Worm (Caenorhabditis elegans): ENCODE results near the gene Y62E10A.20.

Gene Y62E10A.20

ce11 chrIV:13396375-13396774 is 10.5 kb upstream of the Y62E10A.20 start (continued):
- TF ChIP-seq aha-1 (tag) = peak; percentile 100
- TF ChIP-seq mxl-2 (GFP tag; conservative IDR thresholded peaks at IDR 0.05) = peak; percentile 59; the same call in 1 of the 2 replicates
- no peak for TF ChIP-seq F26F4.8 (GFP tag; conservative IDR thresholded peaks at IDR 0.05)
- TF ChIP-seq arid-1 (GFP tag; conservative IDR thresholded peaks at IDR 0.05) = no peak
- TF ChIP-seq ZK546.5 (tag; optimal IDR thresholded peaks at IDR 0.05) = no peak
- TF ChIP-seq ctbp-1 (GFP tag; IDR thresholded peaks at IDR 0.05) = no peak
- no peak for TF ChIP-seq snpc-4 (tag; optimal IDR thresholded peaks at IDR 0.05)
- TF ChIP-seq spr-3 (GFP tag; optimal IDR thresholded peaks at IDR 0.05) = no peak
- no peak for TF ChIP-seq lin-13 (GFP tag; optimal IDR thresholded peaks at IDR 0.05)
- no peak for TF ChIP-seq zip-2 (tag; optimal IDR thresholded peaks at IDR 0.05)
- TF ChIP-seq sdz-12 (GFP tag; optimal IDR thresholded peaks at IDR 0.05) = no peak
- no peak for TF ChIP-seq D1046.2 (GFP tag; IDR thresholded peaks at IDR 0.05)
- no peak for TF ChIP-seq lir-3 (tag; optimal IDR thresholded peaks at IDR 0.05)
- peak; percentile 52; the same call in 1 of the 2 replicates for TF ChIP-seq php-3 (GFP tag; IDR thresholded peaks at IDR 0.05)
- TF ChIP-seq nhr-10 (tag; optimal IDR thresholded peaks at IDR 0.05) = no peak
- TF ChIP-seq tag-97 (GFP tag; IDR thresholded peaks at IDR 0.05) = no peak
- no peak for TF ChIP-seq daf-16 (GFP tag; optimal IDR thresholded peaks at IDR 0.05)
- TF ChIP-seq daf-16 (tag; optimal IDR thresholded peaks at IDR 0.05) = peak; percentile 97
- no peak for TF ChIP-seq mes-2 (tag; optimal IDR thresholded peaks at IDR 0.05; ENCODE audit: poor library complexity, severe bottlenecking)
- TF ChIP-seq zfp-3 (GFP tag; conservative IDR thresholded peaks at IDR 0.05) = no peak
- TF ChIP-seq ztf-11 (tag; optimal IDR thresholded peaks at IDR 0.05) = no peak

DNA sequence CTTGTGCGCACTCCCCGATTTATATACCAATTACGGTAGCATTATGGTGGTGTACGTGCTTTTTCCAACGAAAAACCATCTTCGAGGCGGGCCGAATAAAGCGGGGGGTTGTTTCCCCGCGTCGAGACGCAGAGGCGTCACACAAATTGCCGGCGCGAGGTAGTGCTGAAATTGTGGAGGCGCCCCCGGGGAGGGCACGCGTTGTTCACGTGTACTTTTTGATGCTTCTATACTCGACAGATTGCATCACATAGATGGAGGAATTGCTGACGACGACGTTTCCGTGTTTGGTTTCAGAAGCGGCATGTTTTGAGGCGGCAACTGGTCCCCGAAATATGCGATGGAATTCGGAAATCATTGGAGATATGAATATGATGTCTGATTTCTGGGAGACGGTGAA is 9.4 kb upstream of the Y62E10A.20 start:
- TF ChIP-seq lsy-2 (tag; optimal IDR thresholded peaks at IDR 0.05) = peak; percentile 63 to 85
- TF ChIP-seq egl-27 (tag; optimal IDR thresholded peaks at IDR 0.05) = peak; percentile 29
- no peak for TF ChIP-seq snpc-4 (tag; optimal IDR thresholded peaks at IDR 0.05)
- TF ChIP-seq arid-1 (GFP tag; conservative IDR thresholded peaks at IDR 0.05) = 0 out of 2 replicates have a peak, but pooled peaks have one; percentile 37
- TF ChIP-seq mxl-3 (GFP tag; optimal IDR thresholded peaks at IDR 0.05) = peak; percentile 92
- no peak for TF ChIP-seq fos-1 (tag; optimal IDR thresholded peaks at IDR 0.05)
- TF ChIP-seq ZK337.2 (GFP tag; IDR thresholded peaks at IDR 0.05) = no peak
- TF ChIP-seq skn-1 (tag; optimal IDR thresholded peaks at IDR 0.05) = no peak
- peak; percentile 96 for TF ChIP-seq tra-1 (GFP tag; IDR thresholded peaks at IDR 0.05)
- 0 out of 2 replicates have a peak, but pooled peaks have one; percentile 4 for TF ChIP-seq D1046.2 (GFP tag; IDR thresholded peaks at IDR 0.05)
- no peak for TF ChIP-seq lin-39 (tag; optimal IDR thresholded peaks at IDR 0.05)
- no peak for TF ChIP-seq nhr-111 (GFP tag; optimal IDR thresholded peaks at IDR 0.05)
- TF ChIP-seq mep-1 (tag; optimal IDR thresholded peaks at IDR 0.05) = peak; percentile 85
- peak; percentile 64 for TF ChIP-seq dpl-1 (GFP tag; optimal IDR thresholded peaks at IDR 0.05)
- peak; percentile 56; the same call in 1 of the 2 replicates for TF ChIP-seq nhr-42 (GFP tag; IDR thresholded peaks at IDR 0.05)
- TF ChIP-seq mdt-29 (GFP tag; IDR thresholded peaks at IDR 0.05) = 0 out of 2 replicates have a peak, but pooled peaks have one; percentile 35
- TF ChIP-seq pqm-1 (tag; optimal IDR thresholded peaks at IDR 0.05) = no peak
- no peak for TF ChIP-seq R02D3.7 (tag; optimal IDR thresholded peaks at IDR 0.05)
- peak; percentile 89 for TF ChIP-seq fkh-10 (GFP tag; optimal IDR thresholded peaks at IDR 0.05)
- no peak for TF ChIP-seq sdz-12 (GFP tag; optimal IDR thresholded peaks at IDR 0.05)
- TF ChIP-seq ceh-62 (tag; optimal IDR thresholded peaks at IDR 0.05) = no peak
- TF ChIP-seq spr-1 (tag; optimal IDR thresholded peaks at IDR 0.05) = peak; percentile 55
- peak; percentile 93 for TF ChIP-seq ceh-20 (GFP tag; IDR thresholded peaks at IDR 0.05)
- TF ChIP-seq jun-1 (tag; optimal IDR thresholded peaks at IDR 0.05) = peak; percentile 46
- peak; percentile 70 for TF ChIP-seq nhr-77 (tag; optimal IDR thresholded peaks at IDR 0.05)
- no peak for TF ChIP-seq aly-2 (tag; optimal IDR thresholded peaks at IDR 0.05)
- no peak for TF ChIP-seq snpc-1.2 (GFP tag; IDR thresholded peaks at IDR 0.05)
- TF ChIP-seq ctbp-1 (GFP tag; IDR thresholded peaks at IDR 0.05) = peak; percentile 90
- TF ChIP-seq daf-8 (GFP tag; IDR thresholded peaks at IDR 0.05) = no peak
- TF ChIP-seq ceh-44 (GFP tag; IDR thresholded peaks at IDR 0.05) = no peak
- TF ChIP-seq hmg-1.1 (GFP tag; IDR thresholded peaks at IDR 0.05) = peak; percentile 90
- TF ChIP-seq lin-29 (GFP tag; IDR thresholded peaks at IDR 0.05) = peak; percentile 16; the same call in 1 of the 2 replicates
- peak; percentile 100 for TF ChIP-seq mxl-2 (GFP tag; conservative IDR thresholded peaks at IDR 0.05)
- TF ChIP-seq zfp-3 (GFP tag; conservative IDR thresholded peaks at IDR 0.05) = no peak
- TF ChIP-seq lin-1 (GFP tag; IDR thresholded peaks at IDR 0.05) = peak; percentile 94
- peak; percentile 66 for TF ChIP-seq mes-2 (tag; optimal IDR thresholded peaks at IDR 0.05; ENCODE audit: poor library complexity, severe bottlenecking)
- TF ChIP-seq gei-8 (GFP tag; optimal IDR thresholded peaks at IDR 0.05) = peak; percentile 69
- TF ChIP-seq aha-1 (tag) = peak; percentile 100
- TF ChIP-seq nhr-10 (tag; optimal IDR thresholded peaks at IDR 0.05) = no peak

Data from whole organism, L4 larva.